Worm (Caenorhabditis elegans): ENCODE results near the gene ttr-2.

The ttr-2 gene

DNA sequence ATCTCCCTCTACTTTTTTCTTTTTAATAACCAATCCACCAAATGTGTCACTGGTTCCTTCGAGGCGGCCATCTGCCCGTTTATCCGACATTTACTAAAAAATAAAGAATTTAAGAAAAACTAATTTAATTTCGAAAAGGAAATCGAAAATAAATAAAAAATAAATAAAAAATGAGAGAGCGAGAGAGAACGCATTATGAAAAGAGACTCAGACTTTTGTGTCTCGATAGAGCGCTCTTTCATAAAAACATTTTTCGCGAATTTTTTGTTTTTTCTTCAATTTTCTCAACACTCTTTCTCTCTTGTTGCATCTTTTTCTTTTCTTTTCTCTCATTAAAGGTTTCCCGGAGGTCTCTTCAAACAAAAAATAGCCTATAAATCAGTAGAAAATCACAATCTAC, 28.6 kb downstream of the ttr-2 start, which contains the start of gene mog-1:
mog-1 (minus strand) TSS at position 93 of the 400 bp plus-strand sequence.
- TF ChIP-seq W03F9.2 (tag; optimal IDR thresholded peaks at IDR 0.05) (peak; percentile 24), him-1 (tag; optimal IDR thresholded peaks at IDR 0.05) (no peak)

DNA sequence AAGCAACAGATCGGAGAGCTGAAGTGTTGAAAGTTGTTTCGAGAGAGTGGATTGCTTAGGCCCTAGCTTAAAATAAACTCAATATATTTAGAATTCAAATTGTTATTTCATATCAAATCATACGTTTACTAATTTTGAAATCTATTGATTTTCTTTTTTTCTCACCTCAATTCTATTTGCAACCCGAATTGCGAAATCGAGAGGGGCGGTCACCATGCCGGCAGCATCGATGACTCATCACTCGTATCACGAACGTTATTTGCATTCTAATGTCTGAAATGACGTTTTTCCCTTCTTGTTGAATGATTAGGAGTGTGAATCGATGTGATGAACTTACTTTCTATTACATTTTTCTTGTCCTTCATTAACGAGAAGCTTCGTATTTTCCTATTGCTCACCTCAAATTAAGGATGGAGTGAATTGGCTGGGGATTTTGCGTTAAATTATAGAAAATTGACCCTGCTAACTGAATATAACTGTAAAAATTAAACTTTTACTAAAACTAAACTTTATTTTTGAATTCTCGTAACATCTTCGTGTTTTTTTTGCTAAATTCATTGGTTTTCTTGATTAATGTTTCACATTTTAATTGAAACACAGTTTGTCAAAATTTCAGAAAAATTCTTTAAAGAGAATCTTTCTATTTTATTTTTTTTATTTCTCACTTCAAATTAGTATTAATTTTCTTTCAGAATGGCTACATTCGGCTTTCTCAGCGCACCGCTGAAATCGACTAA, 29.3 kb downstream of the ttr-2 start, which contains the start of gene alx-1:
alx-1 (plus strand) TSS at position 687 of the 737 bp plus-strand sequence.
- TF ChIP-seq dao-5 (tag; optimal IDR thresholded peaks at IDR 0.05) (no peak), W03F9.2 (tag; optimal IDR thresholded peaks at IDR 0.05) (peak; percentile 19), him-1 (tag; optimal IDR thresholded peaks at IDR 0.05) (no peak)

- TF ChIP-seq dao-5 (tag; optimal IDR thresholded peaks at IDR 0.05) = no peak
Measured at ce11 chrIII:9963447-9963846, 35.9 kb downstream of the ttr-2 start.

- TF ChIP-seq dao-5 (tag; optimal IDR thresholded peaks at IDR 0.05) (no peak), him-1 (tag; optimal IDR thresholded peaks at IDR 0.05) (no peak), W03F9.2 (tag; optimal IDR thresholded peaks at IDR 0.05) (no peak)
Measured at ce11 chrIII:9964416-9964815, 36.8 kb downstream of the ttr-2 start.

ce11 chrIII:9965444-9965843, 37.9 kb downstream of the ttr-2 start:
- TF ChIP-seq dao-5 (tag; optimal IDR thresholded peaks at IDR 0.05) (no peak), W03F9.2 (tag; optimal IDR thresholded peaks at IDR 0.05) (no peak), him-1 (tag; optimal IDR thresholded peaks at IDR 0.05) (no peak)

ce11 chrIII:9969371-9969770, 41.8 kb downstream of the ttr-2 start:
- TF ChIP-seq W03F9.2 (tag; optimal IDR thresholded peaks at IDR 0.05) = no peak
- TF ChIP-seq dao-5 (tag; optimal IDR thresholded peaks at IDR 0.05) = no peak
- TF ChIP-seq him-1 (tag; optimal IDR thresholded peaks at IDR 0.05) = no peak

DNA sequence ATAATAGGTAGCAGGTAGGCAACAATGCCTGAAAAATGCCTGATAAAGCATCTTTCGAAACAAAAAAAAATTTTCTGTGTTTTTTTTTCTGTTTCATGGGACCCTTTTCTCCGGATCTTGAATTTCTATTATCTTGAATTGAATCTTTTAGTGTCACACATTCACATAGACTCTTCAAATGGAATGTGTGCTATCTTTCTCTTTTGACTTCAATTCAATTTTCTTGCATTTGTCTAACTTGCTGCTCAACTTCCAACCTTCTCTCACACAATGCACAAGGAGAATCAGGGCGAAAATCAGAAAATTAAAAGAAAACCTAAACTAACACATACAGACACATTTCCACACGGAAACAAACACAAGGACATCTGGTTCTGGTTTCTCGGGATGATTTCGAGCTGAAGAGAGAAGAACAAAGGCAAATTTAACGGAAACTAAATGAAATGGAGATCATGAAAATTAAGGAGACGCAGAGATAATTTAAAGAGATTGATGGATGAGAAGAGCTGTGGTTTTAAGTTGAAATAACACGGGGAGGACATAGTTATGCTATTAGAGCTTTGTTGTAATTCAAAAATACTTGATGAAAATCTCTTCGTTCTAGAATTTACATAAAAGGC, 44.7 kb downstream of the ttr-2 start:
- TF ChIP-seq him-1 (tag; optimal IDR thresholded peaks at IDR 0.05) (no peak), W03F9.2 (tag; optimal IDR thresholded peaks at IDR 0.05) (no peak), dao-5 (tag; optimal IDR thresholded peaks at IDR 0.05) (no peak)

DNA sequence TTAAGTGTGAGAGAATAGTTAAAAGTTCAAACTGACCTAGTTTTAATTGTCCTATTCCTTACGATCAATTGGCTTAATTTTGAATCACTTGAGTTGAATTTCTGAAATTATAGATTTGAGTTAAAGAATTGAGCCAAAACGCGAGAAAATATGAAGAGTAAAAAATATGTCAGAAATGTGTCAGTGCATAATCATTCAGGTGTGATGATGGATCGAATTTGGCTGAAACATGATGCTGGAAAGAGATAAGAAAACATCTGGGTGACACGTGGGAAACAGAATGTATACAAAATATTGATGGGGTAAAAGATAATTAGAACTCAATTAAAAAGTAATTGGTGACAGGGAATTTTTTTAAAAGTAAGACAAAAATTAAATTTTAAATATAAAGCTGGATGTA, 46.2 kb downstream of the ttr-2 start, which contains the start of gene R10E12.2:
R10E12.2 (minus strand) TSS at position 101 of the 400 bp plus-strand sequence.
- TF ChIP-seq W03F9.2 (tag; optimal IDR thresholded peaks at IDR 0.05) (no peak), him-1 (tag; optimal IDR thresholded peaks at IDR 0.05) (no peak), dao-5 (tag; optimal IDR thresholded peaks at IDR 0.05) (no peak)

All from whole organism, L4/young adult.